Fruit fly (Drosophila melanogaster) whole organism, embryonic: Measurements from ENCODE around the gene Vm26Ac.

Source experiments
- Antp ChIP-seq: fragments of 200-800 bp; sonication (Bioruptor generic); optimal IDR thresholded peaks from 3 replicates; lab custom pipeline; 2016; ENCODE audit warnings: missing biosample characterization, missing genetic modification characterization
- Atf6 ChIP-seq: fragments of 200-800 bp; sonication (Bioruptor generic); IDR thresholded peaks from 2 replicates; pipeline ENCODE4 v1.3.6; 2022; ENCODE audit warnings: missing biosample characterization, missing genetic modification characterization
- B-H2 ChIP-seq: fragments of 200-800 bp; sonication (Bioruptor generic); optimal IDR thresholded peaks from 2 replicates; lab custom pipeline; 2018; ENCODE audit warnings: missing biosample characterization, mild to moderate bottlenecking, missing genetic modification characterization
- BEAF-32 ChIP-seq: fragments of 200-800 bp; sonication (Bioruptor generic); optimal IDR thresholded peaks from 3 replicates; lab custom pipeline; 2017; ENCODE audit warnings: missing biosample characterization, missing genetic modification characterization, mild to moderate bottlenecking, moderate library complexity, missing genetic modification reagents
- CG10321 ChIP-seq: fragments of 200-800 bp; sonication (Bioruptor generic); IDR thresholded peaks from 2 replicates; pipeline ENCODE4 v1.3.6; 2022; ENCODE audit warnings: missing biosample characterization, missing genetic modification characterization
- CG10654 ChIP-seq: fragments of 200-800 bp; sonication (Bioruptor generic); optimal IDR thresholded peaks from 2 replicates; lab custom pipeline; 2016; ENCODE audit warnings: missing biosample characterization, missing genetic modification characterization
- CG12659 ChIP-seq: fragments of 200-800 bp; sonication (Bioruptor generic); optimal IDR thresholded peaks from 3 replicates; lab custom pipeline; 2017; ENCODE audit warnings: mild to moderate bottlenecking, missing biosample characterization, missing genetic modification reagents, missing genetic modification characterization
- CG14014 ChIP-seq: fragments of 200-800 bp; sonication (Bioruptor generic); IDR thresholded peaks from 2 replicates; pipeline ENCODE4 v1.3.6; 2022; ENCODE audit warnings: missing biosample characterization, missing genetic modification characterization
- CG17385 ChIP-seq: fragments of 200-800 bp; sonication (Bioruptor generic); optimal IDR thresholded peaks from 3 replicates; lab custom pipeline; 2018; ENCODE audit warnings: missing biosample characterization, mild to moderate bottlenecking, missing genetic modification characterization
- CG2199 ChIP-seq: fragments of 200-800 bp; sonication (Bioruptor generic); IDR thresholded peaks from 3 replicates; pipeline ENCODE4 v1.3.6; 2022; ENCODE audit warnings: missing biosample characterization, missing genetic modification characterization
- CG3065 ChIP-seq: fragments of 200-800 bp; sonication (Bioruptor generic); optimal IDR thresholded peaks from 2 replicates; lab custom pipeline; 2016; ENCODE audit warnings: missing biosample characterization, missing genetic modification characterization
- CG3281 ChIP-seq: fragments of 200-800 bp; sonication (Bioruptor generic); optimal IDR thresholded peaks from 3 replicates; lab custom pipeline; 2017; ENCODE audit warnings: missing biosample characterization, mild to moderate bottlenecking, missing genetic modification characterization
- CG4820 ChIP-seq: fragments of 200-800 bp; sonication (Bioruptor generic); optimal IDR thresholded peaks from 3 replicates; lab custom pipeline; 2016; ENCODE audit warnings: missing biosample characterization, missing genetic modification characterization
- CG4854 ChIP-seq: fragments of 200-800 bp; sonication (Bioruptor generic); optimal IDR thresholded peaks from 2 replicates; lab custom pipeline; 2016; ENCODE audit warnings: missing biosample characterization, missing genetic modification characterization, inconsistent platforms
- CG6791 ChIP-seq: fragments of 200-800 bp; sonication (Bioruptor generic); IDR thresholded peaks from 3 replicates; pipeline ENCODE4 v1.3.6; 2022; ENCODE audit warnings: missing biosample characterization, missing genetic modification characterization; ENCODE audit not compliant: partially characterized antibody
- CG8290 ChIP-seq, 3 experiments: fragments of 200-800 bp; sonication (Bioruptor generic); optimal IDR thresholded peaks; 2 replicates each; lab custom pipeline; 2016 to 2019; ENCODE audit warnings: missing biosample characterization in 3 of 3, missing genetic modification characterization in 3 of 3, mild to moderate bottlenecking in 2 of 3, moderate library complexity in 1 of 3
- CG9215 ChIP-seq: fragments of 200-800 bp; sonication (Bioruptor generic); IDR thresholded peaks from 2 replicates; pipeline ENCODE4 v1.3.6; 2022; ENCODE audit warnings: missing biosample characterization, missing genetic modification characterization
- CG9797 ChIP-seq: fragments of 200-800 bp; sonication (Bioruptor generic); optimal IDR thresholded peaks from 3 replicates; lab custom pipeline; 2018; ENCODE audit warnings: missing biosample characterization, mild to moderate bottlenecking, missing genetic modification characterization
- CG9817 ChIP-seq: fragments of 200-800 bp; sonication (Bioruptor generic); optimal IDR thresholded peaks from 2 replicates; lab custom pipeline; 2018; ENCODE audit warnings: missing biosample characterization, mild to moderate bottlenecking, missing genetic modification characterization, moderate library complexity
- Dad ChIP-seq: fragments of 200-800 bp; sonication (Bioruptor generic); optimal IDR thresholded peaks from 3 replicates; lab custom pipeline; 2016; ENCODE audit warnings: missing biosample characterization, missing genetic modification characterization
- Deaf1 ChIP-seq: fragments of 200-800 bp; optimal IDR thresholded peaks from 3 replicates; lab custom pipeline; 2019; ENCODE audit warnings: missing biosample characterization, mild to moderate bottlenecking, missing genetic modification characterization, moderate library complexity
- Fer3 ChIP-seq: fragments of 200-800 bp; sonication (Bioruptor generic); optimal IDR thresholded peaks from 2 replicates; lab custom pipeline; 2018; ENCODE audit warnings: missing biosample characterization, mild to moderate bottlenecking, missing genetic modification characterization, moderate library complexity
- Gug ChIP-seq: fragments of 200-800 bp; sonication (Bioruptor generic); IDR thresholded peaks from 4 replicates; pipeline ENCODE4 v1.3.6; 2022; ENCODE audit warnings: missing biosample characterization, missing genetic modification characterization
- HLHmδ ChIP-seq: fragments of 200-800 bp; sonication (Bioruptor generic); optimal IDR thresholded peaks from 2 replicates; lab custom pipeline; 2018; ENCODE audit warnings: missing biosample characterization, mild to moderate bottlenecking, missing genetic modification characterization, moderate library complexity
- Mad ChIP-seq: fragments of 200-800 bp; sonication (Bioruptor generic); optimal IDR thresholded peaks from 2 replicates; lab custom pipeline; 2016; ENCODE audit warnings: missing biosample characterization, missing genetic modification characterization
- Mes4 ChIP-seq: fragments of 200-800 bp; sonication (Bioruptor generic); optimal IDR thresholded peaks from 2 replicates; lab custom pipeline; 2016; ENCODE audit warnings: missing biosample characterization, missing genetic modification characterization
- Poxn ChIP-seq: fragments of 200-800 bp; sonication (Bioruptor generic); IDR thresholded peaks from 2 replicates; pipeline ENCODE4 v1.3.6; 2022; ENCODE audit warnings: missing biosample characterization, missing genetic modification characterization
- Sin3A ChIP-seq: fragments of >200 bp; optimal IDR thresholded peaks from 2 replicates; lab custom pipeline; 2018
- Sox102F ChIP-seq: fragments of 200-800 bp; sonication (Bioruptor generic); optimal IDR thresholded peaks from 2 replicates; lab custom pipeline; 2018; ENCODE audit warnings: missing biosample characterization, mild to moderate bottlenecking, missing genetic modification characterization, moderate library complexity
- Sry-β ChIP-seq: fragments of 200-800 bp; sonication (Bioruptor generic); optimal IDR thresholded peaks from 2 replicates; lab custom pipeline; 2018; ENCODE audit warnings: missing biosample characterization, mild to moderate bottlenecking, missing genetic modification characterization, moderate library complexity
- Usf ChIP-seq: fragments of 200-800 bp; sonication (Bioruptor generic); optimal IDR thresholded peaks from 2 replicates; lab custom pipeline; 2017; ENCODE audit warnings: missing genotype, missing biosample characterization, missing genetic modification characterization
- ab ChIP-seq: fragments of 200-800 bp; sonication (Bioruptor generic); optimal IDR thresholded peaks from 2 replicates; lab custom pipeline; 2016; ENCODE audit warnings: missing biosample characterization, missing genetic modification characterization
- caup ChIP-seq: fragments of 200-800 bp; sonication (Bioruptor generic); optimal IDR thresholded peaks from 3 replicates; lab custom pipeline; 2017; ENCODE audit warnings: missing biosample characterization, mild to moderate bottlenecking, missing genetic modification characterization, moderate library complexity; ENCODE audit not compliant: severe bottlenecking
- corto ChIP-seq: fragments of 200-800 bp; sonication (Bioruptor generic); optimal IDR thresholded peaks from 2 replicates; lab custom pipeline; 2016; ENCODE audit warnings: missing biosample characterization, mild to moderate bottlenecking, missing genetic modification characterization, moderate library complexity
- dmrt99B ChIP-seq: fragments of 200-800 bp; sonication (Bioruptor generic); optimal IDR thresholded peaks from 2 replicates; lab custom pipeline; 2018; ENCODE audit warnings: missing biosample characterization, mild to moderate bottlenecking, missing genetic modification characterization, moderate library complexity
- esg ChIP-seq: fragments of 200-800 bp; sonication (Bioruptor generic); conservative IDR thresholded peaks from 2 replicates; pipeline ENCODE4 v1.3.6; 2022; ENCODE audit warnings: missing biosample characterization, missing genetic modification characterization
- exex ChIP-seq: fragments of 200-800 bp; sonication (Bioruptor generic); optimal IDR thresholded peaks from 4 replicates; lab custom pipeline; 2018; ENCODE audit warnings: missing biosample characterization, mild to moderate bottlenecking, missing genetic modification characterization, moderate library complexity
- eyg ChIP-seq: fragments of 200-800 bp; sonication (Bioruptor generic); optimal IDR thresholded peaks from 3 replicates; lab custom pipeline; 2016; ENCODE audit warnings: missing biosample characterization, missing genetic modification characterization
- gce ChIP-seq: fragments of 200-800 bp; sonication (Bioruptor generic); IDR thresholded peaks from 3 replicates; pipeline ENCODE4 v1.3.6; 2022; ENCODE audit warnings: missing biosample characterization, missing genetic modification characterization
- grn ChIP-seq: fragments of 200-800 bp; sonication (Bioruptor generic); optimal IDR thresholded peaks from 3 replicates; lab custom pipeline; 2017; ENCODE audit warnings: missing biosample characterization, missing genetic modification characterization
- gro ChIP-seq: fragments of 200-800 bp; sonication (Bioruptor generic); optimal IDR thresholded peaks from 2 replicates; lab custom pipeline; 2016; ENCODE audit warnings: missing biosample characterization, missing genetic modification characterization
- ind ChIP-seq: fragments of 200-800 bp; sonication (Bioruptor generic); optimal IDR thresholded peaks from 3 replicates; lab custom pipeline; 2016; ENCODE audit warnings: missing biosample characterization, missing genetic modification characterization
- insv ChIP-seq, 2 experiments: fragments of 200-800 bp; sonication (Bioruptor generic); optimal IDR thresholded peaks; 3 replicates each; lab custom pipeline; 2016 to 2018; ENCODE audit warnings: missing biosample characterization in 2 of 2, missing genetic modification characterization in 2 of 2
- lmd ChIP-seq: fragments of 200-800 bp; sonication (Bioruptor generic); IDR thresholded peaks from 2 replicates; pipeline ENCODE4 v1.3.6; 2022; ENCODE audit warnings: missing biosample characterization, missing genetic modification characterization
- nerfin-1 ChIP-seq: fragments of 200-800 bp; sonication (Bioruptor generic); optimal IDR thresholded peaks from 3 replicates; lab custom pipeline; 2019; ENCODE audit warnings: missing biosample characterization, mild to moderate bottlenecking, missing genetic modification characterization, moderate library complexity
- sd ChIP-seq: fragments of 200-800 bp; sonication (Bioruptor generic); optimal IDR thresholded peaks from 3 replicates; lab custom pipeline; 2018; ENCODE audit warnings: missing biosample characterization, mild to moderate bottlenecking, missing genetic modification characterization, moderate library complexity
- sima ChIP-seq: fragments of 200-800 bp; sonication (Bioruptor generic); optimal IDR thresholded peaks from 2 replicates; lab custom pipeline; 2016; ENCODE audit warnings: missing biosample characterization, missing genetic modification characterization
- trh ChIP-seq: fragments of 200-800 bp; sonication (Bioruptor generic); optimal IDR thresholded peaks from 2 replicates; lab custom pipeline; 2016; ENCODE audit warnings: missing biosample characterization, missing genetic modification characterization
- zfh1 ChIP-seq: fragments of 200-800 bp; sonication (Bioruptor generic); IDR thresholded peaks from 3 replicates; pipeline ENCODE4 v1.3.6; 2022; ENCODE audit warnings: missing biosample characterization, missing genetic modification characterization

The Vm26Ac gene

DNA sequence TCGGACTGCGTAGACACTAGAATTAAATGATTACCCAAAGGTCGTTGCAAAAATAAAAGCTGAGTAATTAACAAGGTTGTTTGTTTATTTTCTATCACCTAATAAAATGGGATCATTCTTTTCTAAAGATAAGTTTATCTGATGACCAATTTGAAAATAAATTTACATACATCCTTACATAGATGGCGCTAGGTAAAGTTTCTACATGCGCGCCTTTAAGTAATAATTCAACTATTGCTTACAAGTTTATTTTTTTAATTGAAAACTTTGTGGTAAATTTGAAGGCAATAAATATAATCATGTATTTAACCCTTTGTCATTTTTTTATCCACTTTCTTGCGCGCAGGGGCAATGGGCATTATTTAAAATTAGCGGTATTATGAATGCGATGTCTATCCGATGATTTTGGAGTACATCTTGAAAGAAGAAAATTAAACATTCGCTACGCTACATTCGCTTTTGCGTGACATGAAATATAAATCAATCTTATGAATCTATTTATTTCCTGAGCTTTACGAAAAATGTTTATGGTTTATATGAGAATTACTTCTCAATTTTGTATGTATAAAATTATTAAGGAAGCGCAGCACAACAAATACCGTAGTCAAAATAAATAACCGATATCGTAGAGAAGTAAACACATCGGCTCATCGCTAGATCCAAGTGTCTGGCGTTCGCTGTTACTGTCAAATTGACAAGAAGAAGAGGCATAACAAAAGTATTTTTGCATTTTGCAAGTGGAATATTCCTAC is 9.5 kb downstream of the Vm26Ac start, which contains the start of gene CG9044 (continued):
- TF ChIP-seq zfh1 (GFP tag; lab: Robert Waterston, UW) (peak; percentile 42; the same call in 1 of the 3 replicates), B-H2 (GFP tag; lab: Kevin White, UChicago) (no peak), gce (GFP tag; lab: Robert Waterston, UW) (no peak), Sox102F (GFP tag; lab: Kevin White, UChicago) (no peak), CG14014 (GFP tag; lab: Robert Waterston, UW) (peak; percentile 16; the same call in 1 of the 2 replicates), Mes4 (GFP tag; lab: Kevin White, UChicago) (no peak), Sry-β (GFP tag; lab: Kevin White, UChicago) (peak; percentile 8), Deaf1 (no peak), sima (GFP tag; lab: Kevin White, UChicago) (no peak), Mad (GFP tag; lab: Kevin White, UChicago) (peak; percentile 67), lmd (peak; percentile 59; the same call in 1 of the 2 replicates), CG9215 (GFP tag; lab: Robert Waterston, UW) (peak; percentile 66), grn (GFP tag; lab: Kevin White, UChicago) (peak; percentile 70), CG10321 (GFP tag; lab: Robert Waterston, UW) (no peak), Gug (GFP tag; lab: Robert Waterston, UW) (peak; percentile 60; the same call in 3 of the 4 replicates), CG3281 (no peak), Usf (no peak), exex (tag; lab: Kevin White, UChicago) (no peak), CG6791 (GFP tag; lab: Robert Waterston, UW) (peak; percentile 88), BEAF-32 (peak; percentile 97), esg (GFP tag; lab: Robert Waterston, UW) (peak; percentile 31; the same call in 1 of the 2 replicates), Antp (GFP tag; lab: Kevin White, UChicago) (peak; percentile 40), Sin3A (peak; percentile 63), HLHmδ (GFP tag; lab: Kevin White, UChicago) (no peak), insv (GFP tag; optimal IDR thresholded peaks at IDR 0.05; lab: Kevin White, UChicago) (peak in 1 of 2 experiments; percentile 20), Dad (peak; percentile 59), eyg (peak; percentile 26), CG9797 (no peak), CG3065 (GFP tag; lab: Kevin White, UChicago) (no peak), CG9817 (tag; lab: Kevin White, UChicago) (peak; percentile 57), nerfin-1 (tag; lab: Kevin White, UChicago) (no peak), trh (GFP tag; lab: Kevin White, UChicago) (peak; percentile 52), CG10654 (GFP tag; lab: Kevin White, UChicago) (peak; percentile 51), ab (no peak), corto (GFP tag; lab: Kevin White, UChicago) (no peak), CG17385 (GFP tag; lab: Kevin White, UChicago) (peak; percentile 97), dmrt99B (tag; lab: Kevin White, UChicago) (no peak), CG2199 (GFP tag; lab: Robert Waterston, UW) (no peak), Fer3 (tag; lab: Kevin White, UChicago) (no peak), gro (GFP tag; lab: Kevin White, UChicago) (peak; percentile 34), Poxn (no peak), ind (peak; percentile 66), CG8290 (GFP tag; optimal IDR thresholded peaks at IDR 0.05; lab: Kevin White, UChicago) (peak; percentile 60), CG8290 (tag; optimal IDR thresholded peaks at IDR 0.05; lab: Kevin White, UChicago) (no peak), caup (no peak), CG4854 (GFP tag; lab: Kevin White, UChicago) (peak; percentile 16), sd (no peak), CG12659 (GFP tag; lab: Kevin White, UChicago) (peak; percentile 79), Atf6 (no peak), CG4820 (peak; percentile 39)
